Worm (Caenorhabditis elegans): ENCODE data around the gene F01G12.18.

DNA sequence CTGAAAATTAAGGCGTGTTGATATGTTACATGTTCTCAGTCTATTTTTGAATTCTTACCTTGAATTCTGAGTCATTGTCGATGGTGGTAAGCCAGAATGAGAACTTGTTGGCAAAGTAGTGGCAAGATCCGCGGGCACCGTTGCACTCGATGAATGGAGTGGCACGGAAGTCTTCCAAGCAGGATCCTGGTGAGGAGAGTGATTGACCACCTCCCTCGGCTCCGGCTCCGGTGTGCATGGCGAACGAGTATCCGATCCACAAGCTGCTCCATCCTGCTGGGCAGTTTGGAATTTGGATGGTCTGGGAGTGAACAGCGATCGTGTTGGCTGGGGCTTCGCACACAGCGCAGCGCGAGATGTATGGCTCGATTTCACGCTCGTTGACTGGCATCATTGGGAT lies 17.2 kb downstream of the F01G12.18 start:
- no peak for TF ChIP-seq blmp-1 (tag; optimal IDR thresholded peaks at IDR 0.05)
- no peak for TF ChIP-seq ceh-39 (tag; optimal IDR thresholded peaks at IDR 0.05)
- no peak for TF ChIP-seq nhr-28 (tag; optimal IDR thresholded peaks at IDR 0.05)
